Fruit fly (Drosophila melanogaster) whole organism, embryonic: ENCODE measurements around the gene Dpp10.
A peak's percentile ranks its signal among the peaks of the same experiment; 100 is the strongest.

Experiments
- Abd-B ChIP-seq: fragments of 200-800 bp; sonication (Bioruptor generic); optimal IDR thresholded peaks from 2 replicates; lab custom pipeline; 2018; ENCODE audit warnings: missing biosample characterization, mild to moderate bottlenecking, missing genetic modification characterization, moderate library complexity
- Bdp1 ChIP-seq: fragments of 200-800 bp; sonication (Bioruptor generic); optimal IDR thresholded peaks from 3 replicates; lab custom pipeline; 2016; ENCODE audit warnings: missing biosample characterization, missing genetic modification characterization
- Blimp-1 ChIP-seq: fragments of 200-800 bp; sonication (Bioruptor generic); optimal IDR thresholded peaks from 3 replicates; lab custom pipeline; 2018; ENCODE audit warnings: missing biosample characterization, missing genetic modification characterization, mild to moderate bottlenecking, moderate library complexity, missing genetic modification reagents
- CG10321 ChIP-seq: fragments of 200-800 bp; sonication (Bioruptor generic); IDR thresholded peaks from 2 replicates; pipeline ENCODE4 v1.3.6; 2022; ENCODE audit warnings: missing biosample characterization, missing genetic modification characterization
- CG10462 ChIP-seq: fragments of 200-800 bp; sonication (Bioruptor generic); optimal IDR thresholded peaks from 2 replicates; lab custom pipeline; 2016; ENCODE audit warnings: missing biosample characterization, missing genetic modification characterization
- CG10654 ChIP-seq: fragments of 200-800 bp; sonication (Bioruptor generic); optimal IDR thresholded peaks from 2 replicates; lab custom pipeline; 2016; ENCODE audit warnings: missing biosample characterization, missing genetic modification characterization
- CG12219 ChIP-seq: fragments of 200-800 bp; sonication (Bioruptor generic); optimal IDR thresholded peaks from 3 replicates; lab custom pipeline; 2018; ENCODE audit warnings: missing biosample characterization, mild to moderate bottlenecking, missing genetic modification characterization
- CG12744 ChIP-seq: fragments of 200-800 bp; sonication (Bioruptor generic); optimal IDR thresholded peaks from 2 replicates; lab custom pipeline; 2016; ENCODE audit warnings: missing biosample characterization, missing genetic modification characterization
- CG12942 ChIP-seq: fragments of 200-800 bp; sonication (Bioruptor generic); optimal IDR thresholded peaks from 3 replicates; lab custom pipeline; 2016; ENCODE audit warnings: missing biosample characterization, missing genetic modification characterization
- CG13296 ChIP-seq: fragments of 200-800 bp; sonication (Bioruptor generic); optimal IDR thresholded peaks from 3 replicates; lab custom pipeline; 2018; ENCODE audit warnings: missing biosample characterization, mild to moderate bottlenecking, missing genetic modification characterization
- CG14965 ChIP-seq: fragments of 200-800 bp; sonication (Bioruptor generic); optimal IDR thresholded peaks from 2 replicates; lab custom pipeline; 2016; ENCODE audit warnings: missing biosample characterization, missing genetic modification characterization, borderline replicate concordance
- CG15601 ChIP-seq: fragments of 200-800 bp; sonication (Bioruptor generic); optimal IDR thresholded peaks from 3 replicates; lab custom pipeline; 2019; ENCODE audit warnings: missing biosample characterization, mild to moderate bottlenecking, missing genetic modification characterization, moderate library complexity
- CG16815 ChIP-seq: fragments of 200-800 bp; sonication (Bioruptor generic); optimal IDR thresholded peaks from 3 replicates; lab custom pipeline; 2017; ENCODE audit warnings: missing biosample characterization, mild to moderate bottlenecking, missing genetic modification characterization
- CG17186 ChIP-seq: fragments of 200-800 bp; sonication (Bioruptor generic); optimal IDR thresholded peaks from 3 replicates; lab custom pipeline; 2017; ENCODE audit warnings: missing biosample characterization, missing genetic modification reagents, missing genetic modification characterization
- CG17912 ChIP-seq: fragments of 200-800 bp; sonication (Bioruptor generic); optimal IDR thresholded peaks from 2 replicates; lab custom pipeline; 2018; ENCODE audit warnings: missing biosample characterization, mild to moderate bottlenecking, missing genetic modification characterization
- CG2202 ChIP-seq: fragments of 200-800 bp; sonication (Bioruptor generic); optimal IDR thresholded peaks from 2 replicates; lab custom pipeline; 2018; ENCODE audit warnings: missing biosample characterization, mild to moderate bottlenecking, missing genetic modification characterization
- CG31365 ChIP-seq: fragments of 200-800 bp; sonication (Bioruptor generic); optimal IDR thresholded peaks from 2 replicates; lab custom pipeline; 2018; ENCODE audit warnings: missing biosample characterization, mild to moderate bottlenecking, missing genetic modification characterization
- CG3726 ChIP-seq: fragments of 200-800 bp; sonication (Bioruptor generic); IDR thresholded peaks from 3 replicates; pipeline ENCODE4, ENCODE4 v1.3.6; 2022; ENCODE audit warnings: missing biosample characterization, missing genetic modification characterization
- CG7963 ChIP-seq: fragments of 200-800 bp; sonication (Bioruptor generic); IDR thresholded peaks from 3 replicates; pipeline ENCODE4 v1.3.6; 2022; ENCODE audit warnings: missing biosample characterization, missing genetic modification characterization; ENCODE audit not compliant: partially characterized antibody
- CkIIα-i1 ChIP-seq: fragments of 200-800 bp; sonication (Bioruptor generic); IDR thresholded peaks from 2 replicates; pipeline ENCODE4 v1.3.6; 2022; ENCODE audit warnings: missing biosample characterization, missing genetic modification characterization
- Deaf1 ChIP-seq: fragments of 200-800 bp; optimal IDR thresholded peaks from 3 replicates; lab custom pipeline; 2019; ENCODE audit warnings: missing biosample characterization, mild to moderate bottlenecking, missing genetic modification characterization, moderate library complexity
- Dek ChIP-seq: fragments of 200-800 bp; sonication (Bioruptor generic); optimal IDR thresholded peaks from 3 replicates; lab custom pipeline; 2019; ENCODE audit warnings: missing biosample characterization, mild to moderate bottlenecking, missing genetic modification characterization, moderate library complexity
- Dip3 ChIP-seq: fragments of 200-800 bp; sonication (Bioruptor generic); optimal IDR thresholded peaks from 3 replicates; lab custom pipeline; 2016; ENCODE audit warnings: missing biosample characterization, missing genetic modification characterization
- E2f2 ChIP-seq: fragments of 200-800 bp; sonication (Bioruptor generic); IDR thresholded peaks from 2 replicates; pipeline ENCODE4 v1.3.6; 2022; ENCODE audit warnings: missing biosample characterization, missing genetic modification characterization
- H15 ChIP-seq: fragments of 200-800 bp; sonication (Bioruptor generic); IDR thresholded peaks from 3 replicates; pipeline ENCODE4 v1.3.6; 2022; ENCODE audit warnings: missing biosample characterization, missing genetic modification characterization
- Hr78 ChIP-seq, 2 experiments: fragments of 200-800 bp in 1 of 2; fragments of >200 bp in 1 of 2; sonication (Bioruptor generic) in 1 of 2; optimal IDR thresholded peaks; 2 replicates each; lab custom pipeline; 2017 to 2019; ENCODE audit warnings: missing biosample characterization in 2 of 2, missing genetic modification characterization in 2 of 2, mild to moderate bottlenecking in 1 of 2, moderate library complexity in 1 of 2
- Hsf ChIP-seq: fragments of 200-800 bp; sonication (Bioruptor generic); optimal IDR thresholded peaks from 3 replicates; lab custom pipeline; 2016; ENCODE audit warnings: missing biosample characterization, missing genetic modification characterization
- Xrp1 ChIP-seq: fragments of 200-800 bp; sonication (Bioruptor generic); IDR thresholded peaks from 2 replicates; pipeline ENCODE4 v1.3.6; 2022; ENCODE audit warnings: missing biosample characterization, missing genetic modification characterization
- ab ChIP-seq: fragments of 200-800 bp; sonication (Bioruptor generic); optimal IDR thresholded peaks from 2 replicates; lab custom pipeline; 2016; ENCODE audit warnings: missing biosample characterization, missing genetic modification characterization
- chif ChIP-seq, 2 experiments: fragments of 200-800 bp; sonication (Bioruptor generic); optimal IDR thresholded peaks; 3 replicates each; lab custom pipeline; 2016; ENCODE audit warnings: missing biosample characterization in 2 of 2, missing genetic modification characterization in 2 of 2
- crp ChIP-seq, 2 experiments: fragments of 200-800 bp; sonication (Bioruptor generic); optimal IDR thresholded peaks; 2 replicates in 1 of 2; 3 replicates in 1 of 2; lab custom pipeline; 2017; ENCODE audit warnings: missing biosample characterization in 2 of 2, missing genetic modification characterization in 2 of 2, mild to moderate bottlenecking in 1 of 2, moderate library complexity in 1 of 2
- dysf ChIP-seq: fragments of 200-800 bp; sonication (Bioruptor generic); IDR thresholded peaks from 3 replicates; pipeline ENCODE4 v1.3.6; 2022; ENCODE audit warnings: missing biosample characterization, missing genetic modification characterization
- gce ChIP-seq: fragments of 200-800 bp; sonication (Bioruptor generic); IDR thresholded peaks from 3 replicates; pipeline ENCODE4 v1.3.6; 2022; ENCODE audit warnings: missing biosample characterization, missing genetic modification characterization
- gem ChIP-seq: fragments of 200-800 bp; sonication (Bioruptor generic); optimal IDR thresholded peaks from 2 replicates; lab custom pipeline; 2019; ENCODE audit warnings: missing biosample characterization, mild to moderate bottlenecking, missing genetic modification characterization, moderate library complexity
- ham ChIP-seq: fragments of 200-800 bp; sonication (Bioruptor generic); IDR thresholded peaks from 2 replicates; pipeline ENCODE4 v1.3.6; 2022; ENCODE audit warnings: missing biosample characterization, missing genetic modification characterization
- hb ChIP-seq: fragments of 200-800 bp; sonication (Bioruptor generic); IDR thresholded peaks from 3 replicates; pipeline ENCODE4 v1.3.6; 2022; ENCODE audit warnings: missing biosample characterization, missing genetic modification characterization; ENCODE audit not compliant: partially characterized antibody
- hbn ChIP-seq: fragments of 200-800 bp; sonication (Bioruptor generic); IDR thresholded peaks from 2 replicates; pipeline ENCODE4 v1.3.6; 2022; ENCODE audit warnings: missing biosample characterization, missing genetic modification characterization; ENCODE audit not compliant: partially characterized antibody
- her ChIP-seq: fragments of 200-800 bp; sonication (Bioruptor generic); optimal IDR thresholded peaks from 2 replicates; lab custom pipeline; 2016; ENCODE audit warnings: missing biosample characterization, missing genetic modification characterization
- hkb ChIP-seq, 2 experiments: fragments of 200-800 bp in 1 of 2; fragments of >200 bp in 1 of 2; sonication (Bioruptor generic) in 1 of 2; IDR thresholded peaks in 1 of 2; optimal IDR thresholded peaks in 1 of 2; 2 replicates each; pipeline versions ENCODE4 v1.3.6 to Lab custom; 2017 to 2022; ENCODE audit warnings: missing biosample characterization in 1 of 2, missing genetic modification characterization in 1 of 2
- mirr ChIP-seq: fragments of 200-800 bp; sonication (Bioruptor generic); optimal IDR thresholded peaks from 3 replicates; lab custom pipeline; 2018; ENCODE audit warnings: missing biosample characterization, mild to moderate bottlenecking, missing genetic modification characterization
- nerfin-2 ChIP-seq: fragments of 200-800 bp; sonication (Bioruptor generic); IDR thresholded peaks from 2 replicates; pipeline ENCODE4 v1.3.6; 2022; ENCODE audit warnings: missing biosample characterization, missing genetic modification characterization; ENCODE audit not compliant: partially characterized antibody
- nmo ChIP-seq: fragments of 200-800 bp; sonication (Bioruptor generic); optimal IDR thresholded peaks from 2 replicates; lab custom pipeline; 2018; ENCODE audit warnings: missing biosample characterization, mild to moderate bottlenecking, missing genetic modification characterization, moderate library complexity
- pan ChIP-seq, 4 experiments: fragments of >200 bp in 3 of 4; fragments of 200-800 bp in 1 of 4; sonication (Bioruptor generic) in 1 of 4; optimal IDR thresholded peaks in 3 of 4; IDR thresholded peaks in 1 of 4; 2 replicates each; pipeline versions ENCODE4 v1.3.6 to Lab custom; 2017 to 2022; ENCODE audit warnings: missing biosample characterization in 2 of 4, missing genetic modification characterization in 2 of 4, mixed read lengths in 1 of 4
- slou ChIP-seq: fragments of 200-800 bp; sonication (Bioruptor generic); optimal IDR thresholded peaks from 3 replicates; lab custom pipeline; 2016; ENCODE audit warnings: missing biosample characterization, missing genetic modification characterization
- sob ChIP-seq: fragments of 200-800 bp; sonication (Bioruptor generic); IDR thresholded peaks from 2 replicates; pipeline ENCODE4 v1.3.6; 2022; ENCODE audit warnings: missing biosample characterization, missing genetic modification characterization
- toy ChIP-seq: fragments of 200-800 bp; sonication (Bioruptor generic); IDR thresholded peaks from 2 replicates; pipeline ENCODE4 v1.3.6; 2022; ENCODE audit warnings: missing biosample characterization, missing genetic modification characterization
- trem ChIP-seq: fragments of 200-800 bp; optimal IDR thresholded peaks from 3 replicates; lab custom pipeline; 2019; ENCODE audit warnings: missing biosample characterization, mild to moderate bottlenecking, missing genetic modification characterization, moderate library complexity
- wor ChIP-seq: fragments of 200-800 bp; sonication (Bioruptor generic); IDR thresholded peaks from 2 replicates; pipeline ENCODE4 v1.3.6; 2022; ENCODE audit warnings: missing biosample characterization, missing genetic modification characterization

The Dpp10 gene

dm6 chr2L:6601018-6601505 is at the start of gene Dpp10 (continued):
- TF ChIP-seq nerfin-2 (0 out of 2 replicates have a peak, but pooled peaks have one; percentile 29), CG3726 (GFP tag; lab: Robert Waterston, UW) (peak; percentile 86), CkIIα-i1 (peak; percentile 81), CG17912 (GFP tag; lab: Kevin White, UChicago) (peak; percentile 4), trem (peak; percentile 12), sob (GFP tag; lab: Robert Waterston, UW) (peak; percentile 97), CG13296 (GFP tag; lab: Kevin White, UChicago) (peak; percentile 94), CG10462 (GFP tag; lab: Kevin White, UChicago) (peak; percentile 77), CG15601 (tag; lab: Kevin White, UChicago) (peak; percentile 32), CG31365 (tag; lab: Kevin White, UChicago) (peak; percentile 53), pan (optimal IDR thresholded peaks at IDR 0.05; lab: Kevin White, UChicago) (no peak), pan (GFP tag; optimal IDR thresholded peaks at IDR 0.05 in 1 of 2, IDR thresholded peaks at IDR 0.05 in 1 of 2) (peak in 1 of 2 experiments; percentile 97), CG12744 (GFP tag; lab: Kevin White, UChicago) (peak; percentile 86), Hr78 (GFP tag; optimal IDR thresholded peaks at IDR 0.05; lab: Kevin White, UChicago) (no peak), CG7963 (GFP tag; lab: Robert Waterston, UW) (no peak), mirr (GFP tag; lab: Kevin White, UChicago) (peak; percentile 71), slou (GFP tag; lab: Kevin White, UChicago) (peak; percentile 87), gce (GFP tag; lab: Robert Waterston, UW) (peak; percentile 83; the same call in 2 of the 3 replicates), Xrp1 (peak; percentile 92), Dek (tag; lab: Kevin White, UChicago) (peak; percentile 91), CG10654 (GFP tag; lab: Kevin White, UChicago) (peak; percentile 69), CG12219 (GFP tag; lab: Kevin White, UChicago) (peak; percentile 86), hb (GFP tag; lab: Robert Waterston, UW) (no peak), hkb (optimal IDR thresholded peaks at IDR 0.05; lab: Kevin White, UChicago) (no peak), hkb (GFP tag; IDR thresholded peaks at IDR 0.05; lab: Robert Waterston, UW) (peak; percentile 97), CG17186 (GFP tag; lab: Kevin White, UChicago) (no peak), ham (GFP tag; lab: Robert Waterston, UW) (peak; percentile 93), her (GFP tag; lab: Kevin White, UChicago) (peak; percentile 80), CG10321 (GFP tag; lab: Robert Waterston, UW) (peak; percentile 81), Bdp1 (GFP tag; lab: Kevin White, UChicago) (peak; percentile 73), Abd-B (GFP tag; lab: Kevin White, UChicago) (peak; percentile 81), toy (GFP tag; lab: Robert Waterston, UW) (peak; percentile 80), ab (GFP tag; lab: Kevin White, UChicago) (peak; percentile 69), CG2202 (no peak), Dip3 (peak; percentile 90), CG14965 (GFP tag; lab: Kevin White, UChicago) (no peak), Hsf (peak; percentile 92), E2f2 (GFP tag; lab: Robert Waterston, UW) (peak; percentile 80), crp (GFP tag; optimal IDR thresholded peaks at IDR 0.05; lab: Kevin White, UChicago) (peak in 1 of 2 experiments; percentile 57), hbn (GFP tag; lab: Robert Waterston, UW) (no peak), chif (GFP tag; optimal IDR thresholded peaks at IDR 0.05; lab: Kevin White, UChicago) (peak; percentile 81 to 87), dysf (GFP tag; lab: Robert Waterston, UW) (peak; percentile 98), Blimp-1 (peak; percentile 73), H15 (peak; percentile 86), gem (peak; percentile 95), CG12942 (GFP tag; lab: Kevin White, UChicago) (peak; percentile 82), wor (GFP tag; lab: Robert Waterston, UW) (peak; percentile 92), CG16815 (peak; percentile 70), nmo (GFP tag; lab: Kevin White, UChicago) (peak; percentile 78), Deaf1 (tag; lab: Kevin White, UChicago) (peak; percentile 74)
